Worm (Caenorhabditis elegans) whole organism, L4 larva: ENCODE measurements around the gene clec-125.

Source experiments
- R02D3.7 ChIP-seq: fragments of 150-350 bp; sonication (generic microtip); optimal IDR thresholded peaks from 3 replicates; lab custom pipeline; 2014; ENCODE audit warnings: missing biosample characterization, missing genetic modification characterization
- nhr-41 ChIP-seq: fragments of 200-800 bp; sonication (Bioruptor generic); IDR thresholded peaks from 2 replicates; pipeline ENCODE4 v1.3.6; 2022; ENCODE audit warnings: missing genetic modification reagents, missing genetic modification characterization, missing compliant biosample characterization
- pqm-1 ChIP-seq: sonication (generic microtip); optimal IDR thresholded peaks from 2 replicates; lab custom pipeline; 2017; ENCODE audit warnings: missing biosample characterization, missing genetic modification characterization

ce11 chrII:3528256-3528655 lies 12.5 kb downstream of the clec-125 start, which contains the start of gene ncs-6:
- TF ChIP-seq nhr-41 (GFP tag; lab: Robert Waterston, UW) (no peak), pqm-1 (tag; lab: Kevin White, UChicago) (no peak), R02D3.7 (tag; lab: Kevin White, UChicago) (no peak)
